Worm (Caenorhabditis elegans) whole organism, L4 larva: Measurements from ENCODE around the gene letm-1.
A peak's percentile ranks its signal among the peaks of the same experiment; 100 is the strongest.

Experiments
- D1046.2 ChIP-seq: fragments of 200-800 bp; sonication (Bioruptor generic); IDR thresholded peaks from 2 replicates; pipeline ENCODE4 v1.3.6; 2022; ENCODE audit warnings: missing genetic modification characterization, missing compliant biosample characterization
- F37D6.2 ChIP-seq: sonication (generic microtip); optimal IDR thresholded peaks from 2 replicates; lab custom pipeline; 2016; ENCODE audit warnings: mild to moderate bottlenecking, missing genetic modification characterization, missing compliant biosample characterization
- T20F7.1 ChIP-seq: fragments of 200-800 bp; sonication (Bioruptor generic); optimal IDR thresholded peaks from 2 replicates; lab custom pipeline; 2018; ENCODE audit warnings: mild to moderate bottlenecking, missing genetic modification characterization, missing compliant biosample characterization
- Y48G9A.11 ChIP-seq: fragments of 200-800 bp; sonication (Bioruptor generic); IDR thresholded peaks from 2 replicates; pipeline ENCODE4 v1.3.6; 2022; ENCODE audit warnings: missing genetic modification reagents, missing genetic modification characterization, missing compliant biosample characterization
- aha-1 ChIP-seq: fragments of 150-350 bp; peaks from one replicate; lab custom pipeline; 2014; ENCODE audit warnings: missing biosample characterization, missing genetic modification characterization
- aly-2 ChIP-seq: sonication (generic microtip); optimal IDR thresholded peaks from 2 replicates; lab custom pipeline; 2018; ENCODE audit warnings: missing biosample characterization, missing genetic modification characterization
- ceh-28 ChIP-seq: fragments of 150-350 bp; optimal IDR thresholded peaks from 2 replicates; lab custom pipeline; 2014; ENCODE audit warnings: missing biosample characterization, missing genetic modification reagents, missing genetic modification characterization
- ceh-62 ChIP-seq: sonication (generic microtip); optimal IDR thresholded peaks from 2 replicates; lab custom pipeline; 2017; ENCODE audit warnings: missing biosample characterization, missing genetic modification characterization
- ceh-82 ChIP-seq: sonication (generic microtip); optimal IDR thresholded peaks from 2 replicates; lab custom pipeline; 2017; ENCODE audit warnings: missing biosample characterization, missing genetic modification characterization
- cey-2 ChIP-seq: sonication (generic microtip); optimal IDR thresholded peaks from 3 replicates; lab custom pipeline; 2017; ENCODE audit warnings: missing genetic modification characterization, mild to moderate bottlenecking, missing compliant biosample characterization, antibody characterized with exemption, borderline replicate concordance; ENCODE audit not compliant: insufficient read depth
- daf-12 ChIP-seq: fragments of 150-350 bp; optimal IDR thresholded peaks from 2 replicates; lab custom pipeline; 2014; ENCODE audit warnings: missing biosample characterization, missing genetic modification reagents, missing genetic modification characterization
- daf-19 ChIP-seq: fragments of 200-800 bp; sonication (Bioruptor generic); conservative IDR thresholded peaks from 2 replicates; pipeline ENCODE4 v1.3.6; 2022; ENCODE audit warnings: missing genetic modification characterization, missing compliant biosample characterization
- dmd-6 ChIP-seq: fragments of 200-800 bp; sonication (Bioruptor generic); IDR thresholded peaks from 2 replicates; pipeline ENCODE4 v1.3.6; 2022; ENCODE audit warnings: missing genetic modification reagents, missing genetic modification characterization, missing compliant biosample characterization
- dmd-9 ChIP-seq: fragments of 200-800 bp; sonication (Bioruptor generic); IDR thresholded peaks from 2 replicates; pipeline ENCODE4 v1.3.6; 2022; ENCODE audit warnings: missing genetic modification reagents, missing genetic modification characterization, missing compliant biosample characterization
- egl-27 ChIP-seq: sonication (generic microtip); optimal IDR thresholded peaks from 3 replicates; lab custom pipeline; 2017; ENCODE audit warnings: missing biosample characterization, missing genetic modification reagents, missing genetic modification characterization
- fos-1 ChIP-seq: fragments of 150-350 bp; optimal IDR thresholded peaks from 2 replicates; lab custom pipeline; 2014; ENCODE audit warnings: missing biosample characterization, missing genetic modification characterization
- gei-8 ChIP-seq: fragments of 200-800 bp; sonication (Bioruptor generic); optimal IDR thresholded peaks from 2 replicates; lab custom pipeline; 2018; ENCODE audit warnings: mild to moderate bottlenecking, missing genetic modification characterization, missing compliant biosample characterization
- hmg-1.1 ChIP-seq: fragments of 200-800 bp; sonication (Bioruptor generic); IDR thresholded peaks from 2 replicates; pipeline ENCODE4 v1.3.6; 2022; ENCODE audit warnings: missing genetic modification reagents, missing genetic modification characterization, missing compliant biosample characterization
- lim-7 ChIP-seq: fragments of 200-800 bp; sonication (Bioruptor generic); IDR thresholded peaks from 2 replicates; pipeline ENCODE4 v1.3.6; 2022; ENCODE audit warnings: missing genetic modification characterization, missing compliant biosample characterization
- lin-13 ChIP-seq: fragments of 150-350 bp; optimal IDR thresholded peaks from 2 replicates; lab custom pipeline; 2014; ENCODE audit warnings: missing biosample characterization, missing genetic modification reagents, missing genetic modification characterization
- lin-38 ChIP-seq: fragments of 200-800 bp; sonication (Bioruptor generic); IDR thresholded peaks from 2 replicates; pipeline ENCODE4 v1.3.6; 2022; ENCODE audit warnings: missing genetic modification reagents, missing genetic modification characterization, missing compliant biosample characterization
- lsy-2 ChIP-seq, 2 experiments: fragments of 150-350 bp in 1 of 2; sonication (generic microtip) in 1 of 2; optimal IDR thresholded peaks; 2 replicates each; lab custom pipeline; 2014 to 2017; ENCODE audit warnings: missing biosample characterization in 2 of 2, missing genetic modification characterization in 2 of 2
- madf-5 ChIP-seq, 2 experiments: fragments of 200-800 bp; sonication (Bioruptor generic); IDR thresholded peaks; 2 replicates each; pipeline ENCODE4 v1.3.6; 2022; ENCODE audit warnings: missing compliant biosample characterization in 2 of 2, missing genetic modification characterization in 2 of 2
- mdl-1 ChIP-seq, 2 experiments: fragments of 150-350 bp in 1 of 2; sonication (generic microtip) in 1 of 2; optimal IDR thresholded peaks; 2 replicates each; lab custom pipeline; 2014 to 2017; ENCODE audit warnings: missing biosample characterization in 2 of 2, missing genetic modification characterization in 2 of 2
- mdt-29 ChIP-seq: fragments of 200-800 bp; sonication (Bioruptor generic); IDR thresholded peaks from 2 replicates; pipeline ENCODE4 v1.3.6; 2022; ENCODE audit warnings: missing genetic modification reagents, missing genetic modification characterization, missing compliant biosample characterization
- mxl-2 ChIP-seq: fragments of 200-800 bp; sonication (Bioruptor generic); conservative IDR thresholded peaks from 2 replicates; pipeline ENCODE4 v1.3.6; 2022; ENCODE audit warnings: missing genetic modification reagents, missing genetic modification characterization, missing compliant biosample characterization
- mxl-3 ChIP-seq: fragments of 200-800 bp; sonication (Bioruptor generic); optimal IDR thresholded peaks from 2 replicates; lab custom pipeline; 2018; ENCODE audit warnings: mild to moderate bottlenecking, missing genetic modification characterization, missing compliant biosample characterization
- nhr-10 ChIP-seq: fragments of 150-350 bp; optimal IDR thresholded peaks from 2 replicates; lab custom pipeline; 2014; ENCODE audit warnings: missing biosample characterization, missing genetic modification characterization
- nhr-11 ChIP-seq: fragments of 150-350 bp; optimal IDR thresholded peaks from 2 replicates; lab custom pipeline; 2014; ENCODE audit warnings: missing biosample characterization, missing genetic modification characterization
- nhr-76 ChIP-seq: fragments of 150-350 bp; optimal IDR thresholded peaks from 2 replicates; lab custom pipeline; 2014; ENCODE audit warnings: missing biosample characterization, missing genetic modification characterization
- pha-4 ChIP-seq, 2 experiments: fragments of 150-350 bp in 1 of 2; fragments of 200-800 bp in 1 of 2; sonication (Bioruptor generic) in 1 of 2; IDR thresholded peaks in 1 of 2; optimal IDR thresholded peaks in 1 of 2; 2 replicates each; pipeline versions ENCODE4 v1.3.6 to Lab custom; 2014 to 2022; ENCODE audit warnings: missing genetic modification characterization in 2 of 2, missing genetic modification reagents in 2 of 2, missing biosample characterization in 1 of 2, missing compliant biosample characterization in 1 of 2
- php-3 ChIP-seq: fragments of 200-800 bp; sonication (Bioruptor generic); IDR thresholded peaks from 2 replicates; pipeline ENCODE4 v1.3.6; 2022; ENCODE audit warnings: missing genetic modification reagents, missing genetic modification characterization, missing compliant biosample characterization
- pqm-1 ChIP-seq: sonication (generic microtip); optimal IDR thresholded peaks from 2 replicates; lab custom pipeline; 2017; ENCODE audit warnings: missing biosample characterization, missing genetic modification characterization
- rbr-2 ChIP-seq: sonication (generic microtip); optimal IDR thresholded peaks from 2 replicates; lab custom pipeline; 2016; ENCODE audit warnings: missing genotype, missing genetic modification characterization, missing compliant biosample characterization
- saeg-2 ChIP-seq: fragments of 200-800 bp; sonication (Bioruptor generic); IDR thresholded peaks from 2 replicates; pipeline ENCODE4 v1.3.6; 2022; ENCODE audit warnings: missing genetic modification reagents, missing genetic modification characterization, missing compliant biosample characterization
- sdz-12 ChIP-seq: fragments of 200-800 bp; sonication (Bioruptor generic); optimal IDR thresholded peaks from 2 replicates; lab custom pipeline; 2018; ENCODE audit warnings: mild to moderate bottlenecking, missing genetic modification characterization, missing compliant biosample characterization
- set-16 ChIP-seq: fragments of 200-800 bp; sonication (Bioruptor generic); IDR thresholded peaks from 2 replicates; pipeline ENCODE4 v1.3.6; 2022; ENCODE audit warnings: missing genetic modification reagents, missing genetic modification characterization, missing compliant biosample characterization
- skn-1 ChIP-seq: fragments of 150-350 bp; optimal IDR thresholded peaks from 2 replicates; lab custom pipeline; 2014; ENCODE audit warnings: missing biosample characterization, missing genetic modification characterization
- snpc-4 ChIP-seq: fragments of 150-350 bp; optimal IDR thresholded peaks from 2 replicates; lab custom pipeline; 2014; ENCODE audit warnings: missing biosample characterization, missing genetic modification characterization
- spr-1 ChIP-seq: sonication (generic microtip); optimal IDR thresholded peaks from 2 replicates; lab custom pipeline; 2016; ENCODE audit warnings: mild to moderate bottlenecking, missing genetic modification characterization, missing compliant biosample characterization
- zag-1 ChIP-seq: fragments of 150-350 bp; optimal IDR thresholded peaks from 2 replicates; lab custom pipeline; 2014; ENCODE audit warnings: missing biosample characterization, missing genetic modification characterization
- zip-2 ChIP-seq: fragments of 150-350 bp; optimal IDR thresholded peaks from 2 replicates; lab custom pipeline; 2014; ENCODE audit warnings: missing biosample characterization, missing genetic modification characterization
- ztf-11 ChIP-seq: fragments of 150-350 bp; optimal IDR thresholded peaks from 2 replicates; lab custom pipeline; 2014; ENCODE audit warnings: missing biosample characterization, missing genetic modification characterization

letm-1 gene

ce11 chrV:13645848-13646578, 15.0 kb upstream of the letm-1 start (continued):
- TF ChIP-seq cey-2 (tag; lab: Kevin White, UChicago) = no peak
- TF ChIP-seq daf-19 (GFP tag; lab: Robert Waterston, UW) = no peak
- peak; percentile 100 for TF ChIP-seq set-16 (GFP tag; lab: Robert Waterston, UW)
- TF ChIP-seq lin-13 (GFP tag; lab: Kevin White, UChicago) = no peak
- TF ChIP-seq aha-1 (tag; lab: Kevin White, UChicago) = no peak
- no peak for TF ChIP-seq zag-1 (tag; lab: Kevin White, UChicago)
- no peak for TF ChIP-seq aly-2 (tag; lab: Kevin White, UChicago)
- TF ChIP-seq snpc-4 (tag; lab: Kevin White, UChicago) = no peak
- no peak for TF ChIP-seq mxl-3 (GFP tag; lab: Kevin White, UChicago)
- TF ChIP-seq rbr-2 (tag; lab: Kevin White, UChicago) = no peak
- TF ChIP-seq fos-1 (tag; lab: Kevin White, UChicago) = no peak
- TF ChIP-seq daf-12 (tag; lab: Kevin White, UChicago) = no peak
- no peak for TF ChIP-seq saeg-2
- peak; percentile 26; the same call in 1 of the 2 replicates for TF ChIP-seq lin-38 (GFP tag; lab: Robert Waterston, UW)
- no peak for TF ChIP-seq skn-1 (tag; lab: Kevin White, UChicago)
- TF ChIP-seq ceh-82 (tag; lab: Kevin White, UChicago) = no peak
- no peak for TF ChIP-seq ceh-28 (tag; lab: Kevin White, UChicago)
- TF ChIP-seq, all 104 proteins: peak for 24

- TF ChIP-seq T20F7.1 (GFP tag; lab: Kevin White, UChicago) (no peak), set-16 (GFP tag; lab: Robert Waterston, UW) (peak; percentile 85)
Observed at ce11 chrV:13647185-13647584, 13.9 kb upstream of the letm-1 start.

- 0 out of 2 replicates have a peak, but pooled peaks have one; percentile 24 for TF ChIP-seq lim-7 (GFP tag; lab: Robert Waterston, UW)
- no peak for TF ChIP-seq nhr-76 (tag; lab: Kevin White, UChicago)
- no peak for TF ChIP-seq D1046.2
- no peak for TF ChIP-seq dmd-6 (GFP tag; lab: Robert Waterston, UW)
Observed at ce11 chrV:13647617-13648016, 13.4 kb upstream of the letm-1 start.

- TF ChIP-seq mdt-29 (GFP tag; lab: Robert Waterston, UW) = peak; percentile 18; the same call in 1 of the 2 replicates
- no peak for TF ChIP-seq dmd-9 (GFP tag; lab: Robert Waterston, UW)
- TF ChIP-seq pqm-1 (tag; lab: Kevin White, UChicago) = no peak
- peak; percentile 31 for TF ChIP-seq dmd-6 (GFP tag; lab: Robert Waterston, UW)
- no peak for TF ChIP-seq ceh-62 (tag; lab: Kevin White, UChicago)
- no peak for TF ChIP-seq F37D6.2 (tag; lab: Kevin White, UChicago)
- peak in 1 of 2 experiments; percentile 78; a peak in 1 of 4 replicates for TF ChIP-seq madf-5 (GFP tag; IDR thresholded peaks at IDR 0.05; lab: Robert Waterston, UW)
- TF ChIP-seq aha-1 (tag; lab: Kevin White, UChicago) = peak; percentile 70
- peak; percentile 50; the same call in 1 of the 2 replicates for TF ChIP-seq Y48G9A.11 (GFP tag; lab: Robert Waterston, UW)
- TF ChIP-seq zip-2 = peak; percentile 35
- peak; percentile 50 for TF ChIP-seq lin-38 (GFP tag; lab: Robert Waterston, UW)
- TF ChIP-seq snpc-4 (tag; lab: Kevin White, UChicago) = no peak
- peak; percentile 84 for TF ChIP-seq gei-8 (GFP tag; lab: Kevin White, UChicago)
- TF ChIP-seq saeg-2 = no peak
- peak; percentile 8 for TF ChIP-seq spr-1 (tag; lab: Kevin White, UChicago)
- peak; percentile 64 for TF ChIP-seq sdz-12
- TF ChIP-seq nhr-11 (tag; lab: Kevin White, UChicago) = no peak
- TF ChIP-seq egl-27 (tag; lab: Kevin White, UChicago) = no peak
- no peak for TF ChIP-seq lin-13 (GFP tag; lab: Kevin White, UChicago)
- peak; percentile 51; the same call in 1 of the 2 replicates for TF ChIP-seq pha-4 (GFP tag; IDR thresholded peaks at IDR 0.05; lab: Robert Waterston, UW)
- no peak for TF ChIP-seq pha-4 (tag; optimal IDR thresholded peaks at IDR 0.05; lab: Kevin White, UChicago)
- TF ChIP-seq ztf-11 (tag; lab: Kevin White, UChicago) = no peak
- TF ChIP-seq lsy-2 (tag; optimal IDR thresholded peaks at IDR 0.05; lab: Kevin White, UChicago) = no peak
- no peak for TF ChIP-seq nhr-10 (tag; lab: Kevin White, UChicago)
- peak; percentile 44; the same call in 1 of the 2 replicates for TF ChIP-seq php-3 (GFP tag; lab: Robert Waterston, UW)
- TF ChIP-seq mxl-2 (GFP tag; lab: Robert Waterston, UW) = no peak
- TF ChIP-seq mdl-1 (tag; optimal IDR thresholded peaks at IDR 0.05; lab: Kevin White, UChicago) = no peak
- TF ChIP-seq hmg-1.1 (GFP tag; lab: Robert Waterston, UW) = peak; percentile 47; the same call in 1 of the 2 replicates
Observed at ce11 chrV:13649730-13650349, 11.2 kb upstream of the letm-1 start, which contains the start of gene H37A05.4. Gene H37A05.4 (minus strand): TSS chrV:13649780.
